Worm (Caenorhabditis elegans) whole organism, midembryonic: ENCODE measurements around the gene srh-118.

Experiments
- T22C8.4 ChIP-seq: fragments of 200-800 bp; sonication (Bioruptor generic); IDR thresholded peaks from 2 replicates; pipeline ENCODE4 v1.3.6; 2022; ENCODE audit warnings: missing genetic modification characterization, missing compliant biosample characterization
- flt-1 ChIP-seq: fragments of 200-800 bp; sonication (Bioruptor generic); IDR thresholded peaks from 2 replicates; pipeline ENCODE4 v1.3.6; 2022; ENCODE audit warnings: missing genetic modification characterization, missing compliant biosample characterization
- klf-2 ChIP-seq: fragments of 200-800 bp; sonication (Bioruptor generic); conservative IDR thresholded peaks from 2 replicates; pipeline ENCODE4 v1.3.6; 2022; ENCODE audit warnings: missing genetic modification reagents, missing genetic modification characterization, missing compliant biosample characterization
- med-1 ChIP-seq: sonication (generic microtip); optimal IDR thresholded peaks from 2 replicates; lab custom pipeline; 2017; ENCODE audit warnings: missing genetic modification characterization, mild to moderate bottlenecking, missing compliant biosample characterization, antibody characterized with exemption, missing genetic modification reagents; ENCODE audit not compliant: insufficient read depth
- ref-1 ChIP-seq: fragments of 200-800 bp; sonication (Bioruptor generic); conservative IDR thresholded peaks from 2 replicates; pipeline ENCODE4 v1.3.6; 2022; ENCODE audit warnings: missing genetic modification reagents, missing genetic modification characterization, missing compliant biosample characterization
- tab-1 ChIP-seq: fragments of 200-800 bp; sonication (Bioruptor generic); IDR thresholded peaks from 2 replicates; pipeline ENCODE4 v1.3.6; 2022; ENCODE audit warnings: missing genetic modification characterization, missing compliant biosample characterization
- ztf-23 ChIP-seq: fragments of 200-800 bp; sonication (Bioruptor generic); IDR thresholded peaks from 2 replicates; pipeline ENCODE4 v1.3.6; 2022; ENCODE audit warnings: missing genetic modification reagents, missing genetic modification characterization, missing compliant biosample characterization
- ztf-29 ChIP-seq: fragments of 200-800 bp; sonication (Bioruptor generic); IDR thresholded peaks from 2 replicates; pipeline ENCODE4 v1.3.6; 2022; ENCODE audit warnings: missing genetic modification reagents, missing genetic modification characterization, missing compliant biosample characterization

- TF ChIP-seq med-1 (GFP tag; lab: Kevin White, UChicago) (no peak), flt-1 (GFP tag; lab: Robert Waterston, UW) (no peak), T22C8.4 (GFP tag; lab: Robert Waterston, UW) (no peak), ztf-23 (GFP tag; lab: Robert Waterston, UW) (no peak), klf-2 (GFP tag; lab: Robert Waterston, UW) (no peak), ref-1 (GFP tag; lab: Robert Waterston, UW) (no peak), tab-1 (GFP tag; lab: Robert Waterston, UW) (no peak), ztf-29 (GFP tag; lab: Robert Waterston, UW) (no peak)
These were observed 28.1 kb downstream of the srh-118 start for ce11 chrV:17467881-17468280.
